Fruit fly (Drosophila melanogaster) whole organism, embryonic: ENCODE results near the gene Mms19.

Source experiments
- C15 ChIP-seq: fragments of 200-800 bp; sonication (Bioruptor generic); IDR thresholded peaks from 3 replicates; pipeline ENCODE4 v1.3.6; 2022; ENCODE audit warnings: missing biosample characterization, missing genetic modification characterization
- Eip74EF ChIP-seq, 2 experiments: fragments of 200-800 bp in 1 of 2; fragments of >200 bp in 1 of 2; sonication (Bioruptor generic) in 1 of 2; optimal IDR thresholded peaks; 2 replicates each; lab custom pipeline; 2017 to 2019; ENCODE audit warnings: missing biosample characterization in 2 of 2, missing genetic modification characterization in 2 of 2, mild to moderate bottlenecking in 1 of 2, moderate library complexity in 1 of 2
- Oaz ChIP-seq: fragments of 200-800 bp; sonication (Bioruptor generic); IDR thresholded peaks from 2 replicates; pipeline ENCODE4 v1.3.6; 2022; ENCODE audit warnings: missing biosample characterization, missing genetic modification characterization

- TF ChIP-seq Oaz (GFP tag; lab: Robert Waterston, UW): no peak
- TF ChIP-seq C15 (GFP tag; lab: Robert Waterston, UW): no peak
- no peak for TF ChIP-seq Eip74EF (GFP tag; optimal IDR thresholded peaks at IDR 0.05; lab: Kevin White, UChicago)
Observed at dm6 chr3R:5211401-5211800, 20.9 kb upstream of the Mms19 start.
